Fruit fly (Drosophila melanogaster): ENCODE measurements around the gene CG6865.

DNA sequence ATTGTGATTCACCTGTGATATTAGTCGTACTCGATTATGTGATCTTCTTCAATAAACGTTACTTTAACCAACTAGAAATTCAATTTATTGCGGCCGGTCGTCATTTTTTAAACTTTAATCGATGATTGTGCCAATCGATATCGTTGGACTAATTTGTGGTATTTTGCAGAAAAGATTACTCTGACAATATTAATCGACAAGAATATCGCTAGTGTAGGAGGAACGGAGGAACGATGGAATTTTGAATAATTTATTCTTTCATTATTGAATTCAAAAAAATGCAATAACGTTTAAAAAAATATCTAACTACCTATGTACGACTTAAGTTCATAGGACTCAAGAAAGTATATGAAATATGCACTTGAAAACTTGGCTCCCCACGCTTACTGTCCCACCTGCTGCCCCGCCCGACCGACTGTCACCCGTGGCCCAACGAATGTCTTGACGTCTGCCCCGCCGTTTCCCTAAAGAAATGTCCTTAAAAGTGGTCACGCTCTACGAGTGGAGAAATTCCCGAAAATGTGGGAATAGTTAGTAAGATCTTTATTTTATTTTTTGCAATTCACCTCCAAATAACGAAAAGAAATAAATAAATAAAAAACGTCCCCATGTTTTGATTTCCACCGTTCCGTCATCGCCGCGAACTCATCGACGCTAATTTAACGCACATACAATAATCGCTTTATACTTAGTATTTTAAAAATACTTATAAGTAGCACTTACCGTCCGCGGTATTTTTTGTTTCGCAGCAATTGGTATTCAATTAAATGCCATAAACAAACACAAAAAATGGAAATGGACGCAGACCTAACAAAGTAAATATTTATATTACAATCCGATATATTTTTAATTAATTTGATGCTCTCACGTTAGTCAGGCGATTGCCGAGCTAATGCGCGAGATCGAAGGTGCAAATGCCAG lies 2.3 kb downstream of the CG6865 start, which contains the start of gene CG14074:
- TF ChIP-seq lmd (GFP tag; IDR thresholded peaks at IDR 0.05) (no peak), CG5180 (GFP tag; optimal IDR thresholded peaks at IDR 0.05) (no peak), CG9437 (GFP tag; optimal IDR thresholded peaks at IDR 0.05) (no peak), shn (GFP tag; optimal IDR thresholded peaks at IDR 0.05) (no peak), CG3163 (GFP tag; optimal IDR thresholded peaks at IDR 0.05) (no peak), CG8281 (tag; optimal IDR thresholded peaks at IDR 0.05) (no peak), CG12155 (GFP tag; optimal IDR thresholded peaks at IDR 0.05) (no peak), CG2712 (tag; optimal IDR thresholded peaks at IDR 0.05) (no peak)
